Worm (Caenorhabditis elegans) whole organism, L1 larva: ENCODE data around the gene Y51A2A.4.

Source experiments
- C16A3.4 ChIP-seq: fragments of 150-350 bp; optimal IDR thresholded peaks from 2 replicates; lab custom pipeline; 2014; ENCODE audit warnings: missing biosample characterization, missing genetic modification characterization
- F16B12.6 ChIP-seq: fragments of 150-350 bp; optimal IDR thresholded peaks from 2 replicates; lab custom pipeline; 2014; ENCODE audit warnings: missing biosample characterization, missing genetic modification characterization
- Y116A8C.19 ChIP-seq: sonication (generic microtip); optimal IDR thresholded peaks from 2 replicates; lab custom pipeline; 2016; ENCODE audit warnings: missing compliant biosample characterization, missing genetic modification characterization, borderline replicate concordance
- aly-2 ChIP-seq: fragments of 150-350 bp; optimal IDR thresholded peaks from 2 replicates; lab custom pipeline; 2014; ENCODE audit warnings: missing biosample characterization, missing genetic modification characterization
- ama-1 ChIP-seq: fragments of 150-350 bp; optimal IDR thresholded peaks from 2 replicates; lab custom pipeline; 2014
- blmp-1 ChIP-seq: fragments of 150-350 bp; optimal IDR thresholded peaks from 2 replicates; lab custom pipeline; 2014; ENCODE audit warnings: missing biosample characterization, missing genetic modification characterization
- ceh-63 ChIP-seq: fragments of 200-800 bp; sonication (Bioruptor generic); optimal IDR thresholded peaks from 2 replicates; lab custom pipeline; 2018; ENCODE audit warnings: mild to moderate bottlenecking, missing genetic modification characterization, missing compliant biosample characterization
- ceh-82 ChIP-seq, 3 experiments: fragments of 150-350 bp in 1 of 3; sonication (generic microtip) in 2 of 3; optimal IDR thresholded peaks; 2 replicates each; lab custom pipeline; 2014 to 2017; ENCODE audit warnings: missing biosample characterization in 3 of 3, missing genetic modification characterization in 3 of 3
- ceh-88 ChIP-seq: fragments of 200-800 bp; sonication (Bioruptor generic); IDR thresholded peaks from 2 replicates; pipeline ENCODE4 v1.3.6; 2022; ENCODE audit warnings: missing genetic modification characterization, missing compliant biosample characterization
- ces-1 ChIP-seq: fragments of 150-350 bp; optimal IDR thresholded peaks from 2 replicates; lab custom pipeline; 2014; ENCODE audit warnings: missing biosample characterization, missing genetic modification reagents, missing genetic modification characterization
- ets-5 ChIP-seq: fragments of 200-800 bp; sonication (Bioruptor generic); IDR thresholded peaks from 2 replicates; pipeline ENCODE4 v1.3.6; 2022; ENCODE audit warnings: missing genetic modification characterization, missing compliant biosample characterization
- fkh-4 ChIP-seq: sonication (generic microtip); optimal IDR thresholded peaks from 2 replicates; lab custom pipeline; 2016; ENCODE audit warnings: missing compliant biosample characterization, missing genetic modification characterization, borderline replicate concordance
- fos-1 ChIP-seq: fragments of 150-350 bp; optimal IDR thresholded peaks from 2 replicates; lab custom pipeline; 2014; ENCODE audit warnings: missing biosample characterization, missing genetic modification characterization
- hlh-17 ChIP-seq: fragments of 200-800 bp; sonication (Bioruptor generic); optimal IDR thresholded peaks from 2 replicates; lab custom pipeline; 2018; ENCODE audit warnings: missing genetic modification characterization, mild to moderate bottlenecking, missing compliant biosample characterization, moderate library complexity, borderline replicate concordance
- hlh-4 ChIP-seq: sonication (generic microtip); optimal IDR thresholded peaks from 2 replicates; lab custom pipeline; 2016; ENCODE audit warnings: mild to moderate bottlenecking, missing genetic modification characterization, missing compliant biosample characterization
- lin-13 ChIP-seq: fragments of 150-350 bp; optimal IDR thresholded peaks from 2 replicates; lab custom pipeline; 2014; ENCODE audit warnings: missing biosample characterization, missing genetic modification reagents, missing genetic modification characterization
- lin-14 ChIP-seq: fragments of 200-800 bp; sonication (Bioruptor generic); optimal IDR thresholded peaks from 2 replicates; lab custom pipeline; 2018; ENCODE audit warnings: mild to moderate bottlenecking, missing genetic modification characterization, moderate library complexity, missing compliant biosample characterization
- lin-15B ChIP-seq: fragments of 150-350 bp; sonication (generic microtip); optimal IDR thresholded peaks from 3 replicates; lab custom pipeline; 2014; ENCODE audit warnings: missing biosample characterization, missing genetic modification characterization
- lin-39 ChIP-seq: fragments of 150-350 bp; optimal IDR thresholded peaks from 2 replicates; lab custom pipeline; 2014; ENCODE audit warnings: missing biosample characterization, missing genetic modification reagents, missing genetic modification characterization
- lsy-2 ChIP-seq, 2 experiments: fragments of 150-350 bp; optimal IDR thresholded peaks; 2 replicates each; lab custom pipeline; 2014; ENCODE audit warnings: missing biosample characterization in 2 of 2, missing genetic modification characterization in 2 of 2
- mef-2 ChIP-seq: fragments of 150-350 bp; optimal IDR thresholded peaks from 2 replicates; lab custom pipeline; 2014; ENCODE audit warnings: missing biosample characterization, missing genetic modification characterization
- mep-1 ChIP-seq: fragments of 150-350 bp; optimal IDR thresholded peaks from 2 replicates; lab custom pipeline; 2014; ENCODE audit warnings: missing biosample characterization, missing genetic modification characterization
- nhr-11 ChIP-seq: fragments of 150-350 bp; optimal IDR thresholded peaks from 2 replicates; lab custom pipeline; 2014; ENCODE audit warnings: missing biosample characterization, missing genetic modification characterization
- nhr-19 ChIP-seq: fragments of 200-800 bp; sonication (Bioruptor generic); conservative IDR thresholded peaks from 2 replicates; pipeline ENCODE4 v1.3.6; 2022; ENCODE audit warnings: missing genetic modification characterization, missing compliant biosample characterization
- nhr-20 ChIP-seq: sonication (generic microtip); optimal IDR thresholded peaks from 2 replicates; lab custom pipeline; 2016; ENCODE audit warnings: mild to moderate bottlenecking, missing genetic modification characterization, missing compliant biosample characterization
- nhr-47 ChIP-seq: sonication (generic microtip); optimal IDR thresholded peaks from 2 replicates; lab custom pipeline; 2016; ENCODE audit warnings: mild to moderate bottlenecking, missing genetic modification characterization, moderate library complexity, missing compliant biosample characterization
- nhr-76 ChIP-seq: sonication (generic microtip); optimal IDR thresholded peaks from 2 replicates; lab custom pipeline; 2017; ENCODE audit warnings: missing biosample characterization, missing genetic modification characterization
- nhr-77 ChIP-seq: fragments of 150-350 bp; optimal IDR thresholded peaks from 2 replicates; lab custom pipeline; 2014; ENCODE audit warnings: missing biosample characterization, missing genetic modification characterization
- nhr-84 ChIP-seq: sonication (generic microtip); optimal IDR thresholded peaks from 2 replicates; lab custom pipeline; 2017; ENCODE audit warnings: missing biosample characterization, missing genetic modification characterization
- pag-3 ChIP-seq: sonication (generic microtip); optimal IDR thresholded peaks from 2 replicates; lab custom pipeline; 2017; ENCODE audit warnings: missing genetic modification characterization, mild to moderate bottlenecking, missing compliant biosample characterization, antibody characterized with exemption, borderline replicate concordance; ENCODE audit not compliant: insufficient read depth
- pax-3 ChIP-seq: fragments of 200-800 bp; sonication (Bioruptor generic); optimal IDR thresholded peaks from 2 replicates; lab custom pipeline; 2018; ENCODE audit warnings: mild to moderate bottlenecking, missing genetic modification characterization, moderate library complexity, missing compliant biosample characterization
- rnt-1 ChIP-seq: sonication (generic microtip); optimal IDR thresholded peaks from 2 replicates; lab custom pipeline; 2016; ENCODE audit warnings: mild to moderate bottlenecking, missing genetic modification characterization, moderate library complexity, missing compliant biosample characterization
- snpc-4 ChIP-seq: fragments of 150-350 bp; optimal IDR thresholded peaks from 2 replicates; lab custom pipeline; 2014; ENCODE audit warnings: missing biosample characterization, missing genetic modification characterization
- snu-23 ChIP-seq: sonication (generic microtip); optimal IDR thresholded peaks from 2 replicates; lab custom pipeline; 2016; ENCODE audit warnings: missing genetic modification characterization, missing compliant biosample characterization
- unc-30 ChIP-seq: sonication (generic microtip); optimal IDR thresholded peaks from 2 replicates; lab custom pipeline; 2017; ENCODE audit warnings: missing biosample characterization, missing genetic modification characterization
- unc-62 ChIP-seq: fragments of 150-350 bp; optimal IDR thresholded peaks from 2 replicates; lab custom pipeline; 2014; ENCODE audit warnings: missing biosample characterization, missing genetic modification reagents, missing genetic modification characterization
- xbp-1 ChIP-seq: sonication (generic microtip); optimal IDR thresholded peaks from 2 replicates; lab custom pipeline; 2016; ENCODE audit warnings: missing genetic modification characterization, missing compliant biosample characterization
- ztf-11 ChIP-seq, 2 experiments: sonication (generic microtip); optimal IDR thresholded peaks; 2 replicates each; lab custom pipeline; 2016 to 2017; ENCODE audit warnings: missing genetic modification characterization in 2 of 2, missing biosample characterization in 1 of 2, missing compliant biosample characterization in 1 of 2

The Y51A2A.4 gene

DNA sequence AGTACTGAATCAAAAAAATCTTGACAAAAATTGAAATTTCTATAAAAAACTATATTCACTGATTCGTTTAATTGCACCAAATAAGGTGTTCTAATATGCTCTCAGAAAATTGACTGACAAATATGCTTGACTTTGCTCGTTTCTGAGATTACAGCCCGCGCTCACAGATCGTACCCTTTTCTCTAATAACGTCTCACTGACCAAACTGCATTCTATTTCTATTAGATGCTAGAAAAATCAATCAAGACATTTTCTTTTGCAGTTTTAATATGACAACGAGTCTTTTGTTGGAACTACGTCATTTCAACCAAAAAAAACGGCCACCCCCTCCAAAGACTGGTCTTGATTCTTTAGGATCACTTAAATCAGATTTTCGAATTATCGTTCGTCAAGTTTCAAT is 8.1 kb upstream of the Y51A2A.4 start, which contains the start of gene clec-247:
TSS of gene clec-247 (plus strand) at position 301 of the 400 bp plus-strand sequence.
- TF ChIP-seq ama-1 (lab: Kevin White, UChicago) (no peak), nhr-84 (tag; lab: Kevin White, UChicago) (no peak), fkh-4 (tag; lab: Kevin White, UChicago) (no peak), Y116A8C.19 (no peak), nhr-77 (tag; lab: Kevin White, UChicago) (no peak), nhr-11 (tag; lab: Kevin White, UChicago) (no peak), ceh-63 (GFP tag; lab: Kevin White, UChicago) (no peak), nhr-20 (tag; lab: Kevin White, UChicago) (no peak), mef-2 (no peak), fos-1 (no peak), lin-13 (GFP tag; lab: Kevin White, UChicago) (no peak), nhr-19 (GFP tag; lab: Robert Waterston, UW) (no peak)

DNA sequence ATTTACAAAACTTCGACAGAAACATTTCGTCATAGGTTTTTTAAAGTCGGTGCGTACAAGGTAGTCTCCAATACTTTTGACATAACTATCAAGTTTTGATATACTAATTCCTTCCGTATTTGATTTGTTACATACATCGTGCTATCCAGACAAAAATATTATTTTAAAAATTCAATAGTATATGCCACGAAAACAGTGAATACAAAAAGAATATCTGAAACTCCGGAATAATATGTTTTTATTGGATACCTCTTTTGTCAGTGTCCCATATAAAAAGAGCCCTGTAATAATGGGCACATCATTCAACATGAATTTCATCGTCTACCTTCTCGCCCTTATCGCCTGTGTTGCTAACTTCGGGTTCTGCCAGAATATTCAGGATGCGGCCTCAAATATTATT is 1.6 kb downstream of the Y51A2A.4 start, which contains the start of gene Y51A2A.12:
TSS of gene Y51A2A.12 (plus strand) at position 301 of the 400 bp plus-strand sequence.
- no peak for TF ChIP-seq snu-23 (GFP tag; lab: Kevin White, UChicago)
- TF ChIP-seq pax-3 (tag; lab: Kevin White, UChicago): no peak
- no peak for TF ChIP-seq nhr-77 (tag; lab: Kevin White, UChicago)
- TF ChIP-seq fkh-4 (tag; lab: Kevin White, UChicago): no peak
- no peak for TF ChIP-seq ets-5
- no peak for TF ChIP-seq pag-3 (tag; lab: Kevin White, UChicago)
- no peak for TF ChIP-seq snpc-4 (tag; lab: Kevin White, UChicago)
- no peak for TF ChIP-seq ceh-88 (GFP tag; lab: Robert Waterston, UW)
- no peak for TF ChIP-seq blmp-1 (tag; lab: Kevin White, UChicago)
- TF ChIP-seq ztf-11 (tag; optimal IDR thresholded peaks at IDR 0.05; lab: Kevin White, UChicago): no peak
- no peak for TF ChIP-seq unc-62 (GFP tag; lab: Kevin White, UChicago)
- no peak for TF ChIP-seq lin-15B (tag; lab: Kevin White, UChicago)
- TF ChIP-seq unc-30: no peak
- no peak for TF ChIP-seq lin-14 (GFP tag; lab: Kevin White, UChicago)
- TF ChIP-seq F16B12.6 (tag; lab: Kevin White, UChicago): no peak
- no peak for TF ChIP-seq lsy-2 (tag; optimal IDR thresholded peaks at IDR 0.05; lab: Kevin White, UChicago)
- TF ChIP-seq mep-1: no peak
- no peak for TF ChIP-seq fos-1
- TF ChIP-seq hlh-17 (GFP tag; lab: Kevin White, UChicago): no peak

DNA sequence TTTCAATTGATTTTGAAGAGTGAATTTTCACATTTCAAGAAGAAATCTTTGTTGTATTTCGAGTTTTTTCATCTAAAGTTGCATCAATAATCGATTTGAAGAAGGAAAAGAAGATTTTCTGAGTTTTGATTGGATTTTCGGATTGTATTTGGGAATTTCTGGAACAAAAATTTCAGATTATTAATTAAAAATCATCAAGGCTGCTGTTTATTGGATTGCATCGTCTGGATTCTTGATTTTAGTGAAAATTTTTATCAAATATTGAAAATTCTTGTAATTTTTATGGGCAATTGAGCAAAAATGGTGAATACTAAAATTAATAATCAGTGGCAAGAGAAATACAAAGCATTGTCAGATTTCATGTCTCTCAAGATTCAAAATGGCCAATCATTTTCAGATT is 7.8 kb downstream of the Y51A2A.4 start, which contains the start of gene Y51A2A.5:
TSS of gene Y51A2A.5 (plus strand) at position 301 of the 400 bp plus-strand sequence.
- TF ChIP-seq ceh-63 (GFP tag; lab: Kevin White, UChicago) (no peak), rnt-1 (no peak), xbp-1 (tag; lab: Kevin White, UChicago) (no peak), ces-1 (GFP tag; lab: Kevin White, UChicago) (no peak), nhr-47 (no peak), lin-39 (tag; lab: Kevin White, UChicago) (no peak), hlh-17 (GFP tag; lab: Kevin White, UChicago) (no peak), fkh-4 (tag; lab: Kevin White, UChicago) (no peak), nhr-76 (tag; lab: Kevin White, UChicago) (no peak), unc-30 (no peak), hlh-4 (tag; lab: Kevin White, UChicago) (no peak), ceh-82 (tag; optimal IDR thresholded peaks at IDR 0.05; lab: Kevin White, UChicago) (no peak), pag-3 (tag; lab: Kevin White, UChicago) (no peak), lin-13 (GFP tag; lab: Kevin White, UChicago) (no peak), fos-1 (no peak), aly-2 (no peak), C16A3.4 (tag; lab: Kevin White, UChicago) (no peak), mef-2 (no peak)
- TF ChIP-seq, all 84 proteins: peak for 0
